Worm (Caenorhabditis elegans): ENCODE results near the gene vha-7.

Gene vha-7

ce11 chrIV:12640137-12640536, at the start of gene vha-7:
TSS of gene vha-7 (plus strand) at chrIV:12640462.
- TF ChIP-seq fkh-2 (tag; optimal IDR thresholded peaks at IDR 0.05) = no peak
- TF ChIP-seq ceh-9 (tag; optimal IDR thresholded peaks at IDR 0.05) = no peak
- no peak for TF ChIP-seq ceh-82 (tag; optimal IDR thresholded peaks at IDR 0.05)
- TF ChIP-seq zag-1 (tag; optimal IDR thresholded peaks at IDR 0.05) = no peak
- no peak for TF ChIP-seq lin-39 (tag; optimal IDR thresholded peaks at IDR 0.05)
- TF ChIP-seq hmg-11 (tag; optimal IDR thresholded peaks at IDR 0.05) = no peak
- no peak for TF ChIP-seq nhr-25 (tag; optimal IDR thresholded peaks at IDR 0.05)
- TF ChIP-seq nhr-77 (tag; optimal IDR thresholded peaks at IDR 0.05) = no peak
- TF ChIP-seq egl-5 (tag; optimal IDR thresholded peaks at IDR 0.05) = no peak
- TF ChIP-seq aly-2 (tag; optimal IDR thresholded peaks at IDR 0.05) = no peak
- no peak for TF ChIP-seq nfya-1 (tag; optimal IDR thresholded peaks at IDR 0.05; ENCODE audit: insufficient read depth)
- no peak for TF ChIP-seq elt-3 (tag; optimal IDR thresholded peaks at IDR 0.05)
- no peak for TF ChIP-seq eor-1 (tag; optimal IDR thresholded peaks at IDR 0.05)

DNA sequence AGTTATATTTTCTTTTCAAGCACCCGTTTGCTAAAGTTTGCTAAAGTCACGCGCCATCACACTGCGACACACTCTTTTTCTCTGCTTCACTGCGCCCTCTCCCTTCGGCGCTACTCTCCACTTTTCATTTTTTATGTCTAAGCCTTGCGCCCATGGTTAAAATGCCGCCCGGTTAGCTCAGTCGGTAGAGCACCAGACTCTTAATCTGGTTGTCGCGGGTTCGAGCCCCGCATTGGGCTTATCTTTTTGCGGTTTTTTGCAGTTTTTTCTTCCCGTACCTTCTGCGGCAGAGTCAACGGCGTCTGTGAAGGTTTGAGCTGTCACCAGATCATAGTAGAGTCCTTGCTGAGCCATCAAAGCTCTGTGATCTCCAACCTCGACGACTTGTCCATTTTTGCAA, 45.7 kb upstream of the vha-7 start:
- no peak for TF ChIP-seq elt-1 (tag; optimal IDR thresholded peaks at IDR 0.05)
- no peak for TF ChIP-seq fkh-10 (GFP tag; optimal IDR thresholded peaks at IDR 0.05)
- TF ChIP-seq mdl-1 (tag; optimal IDR thresholded peaks at IDR 0.05) = no peak
- TF ChIP-seq jun-1 (tag; optimal IDR thresholded peaks at IDR 0.05) = peak; percentile 40
- peak; percentile 46 for TF ChIP-seq lin-15B (tag; optimal IDR thresholded peaks at IDR 0.05)
- no peak for TF ChIP-seq fkh-2 (tag; optimal IDR thresholded peaks at IDR 0.05)
- peak; percentile 62 for TF ChIP-seq elt-2 (tag; optimal IDR thresholded peaks at IDR 0.05)
- peak; percentile 91 for TF ChIP-seq hmg-11 (tag; optimal IDR thresholded peaks at IDR 0.05)
- TF ChIP-seq nhr-67 (tag; optimal IDR thresholded peaks at IDR 0.05) = no peak
- TF ChIP-seq nhr-77 (tag; optimal IDR thresholded peaks at IDR 0.05) = no peak
- TF ChIP-seq pha-4 (tag; optimal IDR thresholded peaks at IDR 0.05) = peak; percentile 73
- no peak for TF ChIP-seq nhr-237 (tag; optimal IDR thresholded peaks at IDR 0.05)
- TF ChIP-seq fos-1 (tag; optimal IDR thresholded peaks at IDR 0.05) = no peak
- TF ChIP-seq ZK546.5 (tag; optimal IDR thresholded peaks at IDR 0.05) = no peak
- TF ChIP-seq skn-1 (tag; optimal IDR thresholded peaks at IDR 0.05) = peak; percentile 7
- no peak for TF ChIP-seq nhr-12 (tag; optimal IDR thresholded peaks at IDR 0.05)
- TF ChIP-seq eor-1 (tag; optimal IDR thresholded peaks at IDR 0.05) = no peak
- peak; percentile 11 for TF ChIP-seq nhr-25 (tag; optimal IDR thresholded peaks at IDR 0.05)
- no peak for TF ChIP-seq unc-39 (tag; optimal IDR thresholded peaks at IDR 0.05)
- TF ChIP-seq pqm-1 (tag; optimal IDR thresholded peaks at IDR 0.05) = peak; percentile 26
- no peak for TF ChIP-seq ceh-9 (tag; optimal IDR thresholded peaks at IDR 0.05)
- peak; percentile 83 for TF ChIP-seq nfya-1 (tag; optimal IDR thresholded peaks at IDR 0.05; ENCODE audit: insufficient read depth)
- TF ChIP-seq aly-2 (tag; optimal IDR thresholded peaks at IDR 0.05) = no peak
- no peak for TF ChIP-seq ceh-16 (tag; optimal IDR thresholded peaks at IDR 0.05)
- TF ChIP-seq ztf-11 (tag; optimal IDR thresholded peaks at IDR 0.05) = no peak
- TF ChIP-seq nhr-43 (tag; optimal IDR thresholded peaks at IDR 0.05; ENCODE audit: poor library complexity, severe bottlenecking) = no peak
- no peak for TF ChIP-seq zag-1 (tag; optimal IDR thresholded peaks at IDR 0.05)
- no peak for TF ChIP-seq ama-1 (optimal IDR thresholded peaks at IDR 0.05)
- TF ChIP-seq R02D3.7 (tag; optimal IDR thresholded peaks at IDR 0.05) = peak; percentile 31
- TF ChIP-seq egl-5 (tag; optimal IDR thresholded peaks at IDR 0.05) = no peak
- TF ChIP-seq daf-12 (tag; optimal IDR thresholded peaks at IDR 0.05) = no peak
- TF ChIP-seq sea-2 (GFP tag; optimal IDR thresholded peaks at IDR 0.05) = no peak
- no peak for TF ChIP-seq ceh-28 (tag; optimal IDR thresholded peaks at IDR 0.05)
- peak; percentile 43 for TF ChIP-seq tbx-2 (tag; optimal IDR thresholded peaks at IDR 0.05)
- peak; percentile 19 for TF ChIP-seq nhr-23 (tag; optimal IDR thresholded peaks at IDR 0.05)
- no peak for TF ChIP-seq mml-1 (tag; optimal IDR thresholded peaks at IDR 0.05)
- TF ChIP-seq ceh-82 (tag; optimal IDR thresholded peaks at IDR 0.05) = no peak
- TF ChIP-seq egl-27 (tag; optimal IDR thresholded peaks at IDR 0.05) = peak; percentile 6
- no peak for TF ChIP-seq nhr-11 (tag; optimal IDR thresholded peaks at IDR 0.05)
- TF ChIP-seq snpc-4 (tag; optimal IDR thresholded peaks at IDR 0.05) = peak; percentile 52
- no peak for TF ChIP-seq elt-3 (tag; optimal IDR thresholded peaks at IDR 0.05)
- TF ChIP-seq lsy-12 (tag; optimal IDR thresholded peaks at IDR 0.05) = peak; percentile 53
- TF ChIP-seq lin-39 (tag; optimal IDR thresholded peaks at IDR 0.05) = peak; percentile 60
- TF ChIP-seq ztf-4 (tag; optimal IDR thresholded peaks at IDR 0.05) = no peak
- TF ChIP-seq unc-62 (GFP tag; optimal IDR thresholded peaks at IDR 0.05) = no peak
- no peak for TF ChIP-seq nhr-28 (tag; optimal IDR thresholded peaks at IDR 0.05)
- TF ChIP-seq nhr-76 (tag; optimal IDR thresholded peaks at IDR 0.05) = no peak
